Fruit fly (Drosophila melanogaster): ENCODE measurements around the gene CG12229.

Gene CG12229

DNA sequence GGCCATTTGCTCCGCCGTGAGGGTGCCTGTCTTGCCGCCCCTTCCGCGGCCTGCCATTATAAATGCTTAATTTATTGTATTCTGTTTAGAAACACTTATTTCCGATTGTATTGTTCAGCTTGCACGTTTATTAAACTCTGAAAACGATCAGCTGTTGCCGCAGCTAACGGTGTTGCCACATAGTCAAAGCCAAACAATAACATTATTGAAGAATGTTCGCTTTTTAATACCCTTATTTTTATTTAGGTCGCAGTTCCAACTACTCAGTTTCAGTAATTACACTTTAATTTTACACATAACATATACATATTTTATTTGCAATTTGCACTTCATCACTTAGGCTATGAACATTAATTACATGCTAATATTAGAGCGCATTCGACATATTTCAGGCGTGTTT lies 9.2 kb downstream of the CG12229 start, which contains the start of gene Polr3G (continued):
- TF ChIP-seq psq (GFP tag; optimal IDR thresholded peaks at IDR 0.05) (no peak), CG14667 (GFP tag; IDR thresholded peaks at IDR 0.05) (no peak), HmgZ (tag; optimal IDR thresholded peaks at IDR 0.05) (peak; percentile 35), grau (tag; optimal IDR thresholded peaks at IDR 0.05) (peak; percentile 33), chinmo (GFP tag; IDR thresholded peaks at IDR 0.05; ENCODE audit: partially characterized antibody) (no peak), slbo (GFP tag; IDR thresholded peaks at IDR 0.05) (peak; percentile 51), CG12391 (tag; optimal IDR thresholded peaks at IDR 0.05) (peak; percentile 49), Med (GFP tag) (peak; percentile 80), Dp (GFP tag; optimal IDR thresholded peaks at IDR 0.05) (peak; percentile 1), dm (GFP tag; optimal IDR thresholded peaks at IDR 0.05) (peak; percentile 67), Hey (tag; optimal IDR thresholded peaks at IDR 0.05) (no peak), Fer2 (tag; optimal IDR thresholded peaks at IDR 0.05) (no peak), CG34422 (GFP tag; IDR thresholded peaks at IDR 0.05) (peak; percentile 55; the same call in 1 of the 3 replicates), bowl (GFP tag; IDR thresholded peaks at IDR 0.05) (no peak; the same call in 1 of the 2 replicates), Scr (GFP tag; IDR thresholded peaks at IDR 0.05; ENCODE audit: partially characterized antibody) (no peak), sens (GFP tag) (peak; percentile 86), Neu2 (GFP tag; optimal IDR thresholded peaks at IDR 0.05; ENCODE audit: borderline replicate concordance) (no peak), CrebB (tag; optimal IDR thresholded peaks at IDR 0.05) (peak; percentile 7), vnd (GFP tag; IDR thresholded peaks at IDR 0.05; ENCODE audit: partially characterized antibody) (no peak), h (optimal IDR thresholded peaks at IDR 0.05) (no peak), CG14710 (tag; optimal IDR thresholded peaks at IDR 0.05) (peak; percentile 35), CG30403 (GFP tag; optimal IDR thresholded peaks at IDR 0.05) (peak; percentile 20), trem (tag; optimal IDR thresholded peaks at IDR 0.05) (peak; percentile 32), gcm (GFP tag; optimal IDR thresholded peaks at IDR 0.05) (peak; percentile 4), ERR (GFP tag; optimal IDR thresholded peaks at IDR 0.05) (no peak), Hr51 (GFP tag; optimal IDR thresholded peaks at IDR 0.05) (peak in 1 of 2 experiments; percentile 19), dysf (GFP tag; IDR thresholded peaks at IDR 0.05) (no peak), B-H2 (GFP tag; optimal IDR thresholded peaks at IDR 0.05) (peak; percentile 22), CG9932 (GFP tag; IDR thresholded peaks at IDR 0.05) (peak; percentile 16; the same call in 1 of the 2 replicates), CG17359 (tag; optimal IDR thresholded peaks at IDR 0.05) (peak; percentile 4), sim (GFP tag; IDR thresholded peaks at IDR 0.05) (no peak), CG12219 (GFP tag; optimal IDR thresholded peaks at IDR 0.05) (no peak), CG2678 (tag; optimal IDR thresholded peaks at IDR 0.05) (peak; percentile 25), CG8290 (GFP tag; optimal IDR thresholded peaks at IDR 0.05) (no peak), CG8290 (tag; optimal IDR thresholded peaks at IDR 0.05) (peak in 1 of 2 experiments; percentile 36), CG13424 (tag; optimal IDR thresholded peaks at IDR 0.05) (peak; percentile 15)

DNA sequence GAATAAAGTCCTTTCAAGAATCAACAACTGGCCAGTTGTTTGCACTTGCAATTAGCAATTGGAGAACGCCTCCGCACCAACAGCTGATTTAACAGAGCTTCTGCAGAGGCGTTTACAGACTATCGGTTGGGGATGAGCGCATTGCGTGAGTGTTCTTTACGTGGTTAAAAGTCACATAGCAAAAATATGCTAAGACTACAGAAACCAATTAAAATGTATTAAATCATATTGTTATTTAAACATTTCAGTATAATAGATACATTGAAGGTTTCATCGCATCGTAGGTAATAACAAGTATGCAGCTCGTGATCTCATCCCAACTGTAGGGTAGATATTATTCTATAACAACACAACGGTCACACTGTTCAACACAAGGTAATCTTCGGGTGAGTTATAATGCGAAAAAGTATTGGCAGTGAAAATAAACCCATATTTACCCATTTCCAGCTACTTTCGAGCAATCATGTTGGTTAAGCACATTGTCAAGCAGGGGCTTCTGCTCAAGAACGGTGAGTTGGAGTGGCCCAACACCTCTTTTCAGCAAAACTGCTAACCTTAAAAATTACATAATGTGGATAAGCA lies 11.0 kb downstream of the CG12229 start, which contains the start of the genes Sec3 and COX7B:
Gene Sec3 (minus strand): TSS at position 86 of the 582 bp plus-strand sequence.
Gene COX7B (plus strand): TSS at position 346 of the 582 bp plus-strand sequence.
- TF ChIP-seq bowl (GFP tag; IDR thresholded peaks at IDR 0.05) (no peak), CG8290 (GFP tag; optimal IDR thresholded peaks at IDR 0.05) (peak; percentile 49), CG8290 (tag; optimal IDR thresholded peaks at IDR 0.05) (peak; percentile 54 to 78), CG4282 (GFP tag; optimal IDR thresholded peaks at IDR 0.05) (peak; percentile 12), ranshi (GFP tag; IDR thresholded peaks at IDR 0.05) (0 out of 2 replicates have a peak, but pooled peaks have one; percentile 33), repo (GFP tag; optimal IDR thresholded peaks at IDR 0.05) (no peak), Optix (GFP tag; IDR thresholded peaks at IDR 0.05) (no peak), Ada2b (GFP tag; IDR thresholded peaks at IDR 0.05) (no peak), CG4404 (GFP tag; IDR thresholded peaks at IDR 0.05) (peak; percentile 55), Poxn (GFP tag; IDR thresholded peaks at IDR 0.05) (no peak), vfl (GFP tag; optimal IDR thresholded peaks at IDR 0.05) (peak; percentile 40), stc (GFP tag; IDR thresholded peaks at IDR 0.05) (no peak), fd3F (GFP tag; optimal IDR thresholded peaks at IDR 0.05) (peak; percentile 50), exex (tag; optimal IDR thresholded peaks at IDR 0.05) (peak; percentile 58), CrebB (tag; optimal IDR thresholded peaks at IDR 0.05) (peak; percentile 60), Sry-β (GFP tag; optimal IDR thresholded peaks at IDR 0.05) (peak; percentile 65), ap (GFP tag; IDR thresholded peaks at IDR 0.05) (no peak), CG7786 (GFP tag; optimal IDR thresholded peaks at IDR 0.05) (peak; percentile 17), Rfx (GFP tag; IDR thresholded peaks at IDR 0.05) (peak; percentile 70; the same call in 1 of the 2 replicates), Ravus (GFP tag; IDR thresholded peaks at IDR 0.05) (no peak)
